Worm (Caenorhabditis elegans) whole organism, early embryonic: Measurements from ENCODE around the gene F11A5.5.

Experiments used
- F13C5.2 ChIP-seq: sonication (generic microtip); optimal IDR thresholded peaks from 2 replicates; lab custom pipeline; 2017; ENCODE audit warnings: mild to moderate bottlenecking, missing genetic modification characterization, inconsistent platforms, missing compliant biosample characterization
- aly-1 ChIP-seq: sonication (generic microtip); optimal IDR thresholded peaks from 2 replicates; lab custom pipeline; 2016; ENCODE audit warnings: missing genetic modification characterization, missing compliant biosample characterization
- ama-1 ChIP-seq: fragments of 150-350 bp; optimal IDR thresholded peaks from 2 replicates; lab custom pipeline; 2014
- ceh-13 ChIP-seq: fragments of 200-800 bp; sonication (Bioruptor generic); optimal IDR thresholded peaks from 2 replicates; lab custom pipeline; 2018; ENCODE audit warnings: mild to moderate bottlenecking, missing genetic modification characterization, missing compliant biosample characterization
- flt-1 ChIP-seq: fragments of 200-800 bp; sonication (Bioruptor generic); IDR thresholded peaks from 2 replicates; pipeline ENCODE4 v1.3.6; 2022; ENCODE audit warnings: missing genetic modification characterization, missing compliant biosample characterization
- hmbx-1 ChIP-seq: sonication (generic microtip); optimal IDR thresholded peaks from 2 replicates; lab custom pipeline; 2016; ENCODE audit warnings: mild to moderate bottlenecking, missing genetic modification characterization, missing compliant biosample characterization
- sea-1 ChIP-seq: fragments of 200-800 bp; sonication (Bioruptor generic); conservative IDR thresholded peaks from 2 replicates; pipeline ENCODE4 v1.3.6; 2022; ENCODE audit warnings: missing genetic modification characterization, missing compliant biosample characterization
- tbx-37 ChIP-seq: fragments of 200-800 bp; sonication (Bioruptor generic); conservative IDR thresholded peaks from 2 replicates; pipeline ENCODE4 v1.3.6; 2022; ENCODE audit warnings: missing genetic modification reagents, missing genetic modification characterization, missing compliant biosample characterization

- TF ChIP-seq aly-1 (tag; lab: Kevin White, UChicago) (no peak), ceh-13 (no peak), ama-1 (lab: Kevin White, UChicago) (no peak), flt-1 (GFP tag; lab: Robert Waterston, UW) (no peak), F13C5.2 (tag; lab: Kevin White, UChicago) (no peak), tbx-37 (no peak), sea-1 (GFP tag; lab: Robert Waterston, UW) (no peak), hmbx-1 (tag; lab: Kevin White, UChicago) (no peak)
Measured at ce11 chrV:16229439-16229838, 31.3 kb downstream of the F11A5.5 start.
